Worm (Caenorhabditis elegans) whole organism, dauer: ENCODE measurements around the gene nhr-37.

Experiments
- unc-62 ChIP-seq: sonication (generic microtip); optimal IDR thresholded peaks from 2 replicates; lab custom pipeline; 2017; ENCODE audit warnings: missing biosample characterization, missing genetic modification reagents, missing genetic modification characterization

Gene nhr-37

ce11 chrV:6669520-6669919 is 47.5 kb downstream of the nhr-37 start, which contains the start of gene cest-28:
cest-28 (plus strand) TSS chrV:6669820.
- no peak for TF ChIP-seq unc-62 (GFP tag; lab: Kevin White, UChicago)

DNA sequence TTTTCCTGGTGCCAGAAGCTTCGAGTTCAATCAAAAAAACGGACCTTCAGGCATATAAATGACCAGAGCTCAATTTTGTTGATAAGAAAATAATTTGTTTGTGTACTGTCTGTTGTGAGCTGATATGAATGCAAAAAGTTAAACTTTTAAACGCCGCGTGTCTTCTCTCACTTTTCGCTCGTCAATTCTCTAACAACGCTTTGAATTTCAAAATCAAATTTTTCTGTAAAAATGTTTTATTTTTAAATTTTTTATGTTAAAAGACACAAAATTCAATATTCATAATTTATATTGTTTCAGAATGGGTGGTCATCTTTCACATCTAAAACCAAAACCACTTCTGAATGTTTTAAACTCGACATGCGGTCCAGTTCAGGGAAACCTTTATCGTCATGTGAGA is 52.0 kb downstream of the nhr-37 start, which contains the start of gene cest-31:
TSS of gene cest-31 (plus strand) at position 301 of the 400 bp plus-strand sequence.
- TF ChIP-seq unc-62 (GFP tag; lab: Kevin White, UChicago), result no peak
